Worm (Caenorhabditis elegans) whole organism, early embryonic: Measurements from ENCODE around the gene Y51H7C.8.

Experiments used
- B0310.2 ChIP-seq: sonication (generic microtip); optimal IDR thresholded peaks from 2 replicates; lab custom pipeline; 2016; ENCODE audit warnings: mild to moderate bottlenecking, missing genetic modification characterization, missing compliant biosample characterization
- F13C5.2 ChIP-seq: sonication (generic microtip); optimal IDR thresholded peaks from 2 replicates; lab custom pipeline; 2017; ENCODE audit warnings: mild to moderate bottlenecking, missing genetic modification characterization, inconsistent platforms, missing compliant biosample characterization
- ama-1 ChIP-seq: fragments of 150-350 bp; optimal IDR thresholded peaks from 2 replicates; lab custom pipeline; 2014
- flt-1 ChIP-seq: fragments of 200-800 bp; sonication (Bioruptor generic); IDR thresholded peaks from 2 replicates; pipeline ENCODE4 v1.3.6; 2022; ENCODE audit warnings: missing genetic modification characterization, missing compliant biosample characterization
- hmg-4 ChIP-seq: fragments of 200-800 bp; sonication (Bioruptor generic); optimal IDR thresholded peaks from 2 replicates; lab custom pipeline; 2018; ENCODE audit warnings: mild to moderate bottlenecking, missing genetic modification characterization, missing compliant biosample characterization
- scrt-1 ChIP-seq: fragments of 200-800 bp; sonication (Bioruptor generic); IDR thresholded peaks from 2 replicates; pipeline ENCODE4 v1.3.6; 2022; ENCODE audit warnings: missing genetic modification characterization, missing compliant biosample characterization
- tbx-11 ChIP-seq: fragments of 200-800 bp; sonication (Bioruptor generic); IDR thresholded peaks from 2 replicates; pipeline ENCODE4 v1.3.6; 2022; ENCODE audit warnings: missing genetic modification characterization, missing compliant biosample characterization
- tbx-37 ChIP-seq: fragments of 200-800 bp; sonication (Bioruptor generic); conservative IDR thresholded peaks from 2 replicates; pipeline ENCODE4 v1.3.6; 2022; ENCODE audit warnings: missing genetic modification reagents, missing genetic modification characterization, missing compliant biosample characterization
- tra-4 ChIP-seq: sonication (generic microtip); optimal IDR thresholded peaks from 2 replicates; lab custom pipeline; 2017; ENCODE audit warnings: missing genetic modification characterization, missing compliant biosample characterization

ce11 chrII:1411372-1411771 lies 9.8 kb downstream of the Y51H7C.8 start, which contains the start of gene Y51H7C.9:
- TF ChIP-seq hmg-4 (GFP tag; lab: Kevin White, UChicago) (no peak), ama-1 (lab: Kevin White, UChicago) (no peak), tra-4 (no peak), B0310.2 (tag; lab: Kevin White, UChicago) (no peak), tbx-37 (GFP tag; lab: Robert Waterston, UW) (no peak), tbx-11 (no peak), scrt-1 (no peak), F13C5.2 (tag; lab: Kevin White, UChicago) (no peak), flt-1 (no peak)
